Worm (Caenorhabditis elegans): ENCODE data around the gene F17C8.6.

- TF ChIP-seq nhr-90 (tag; optimal IDR thresholded peaks at IDR 0.05) = peak; percentile 60
- no peak for TF ChIP-seq sea-2 (GFP tag; IDR thresholded peaks at IDR 0.05)
- TF ChIP-seq unc-62 (GFP tag; optimal IDR thresholded peaks at IDR 0.05) = no peak
- peak; percentile 91 for TF ChIP-seq K11D2.4 (GFP tag; IDR thresholded peaks at IDR 0.05)
- peak; percentile 93 for TF ChIP-seq madf-6 (GFP tag; IDR thresholded peaks at IDR 0.05)
- TF ChIP-seq ceh-100 (GFP tag; IDR thresholded peaks at IDR 0.05) = peak; percentile 83
Observed at ce11 chrIII:4756983-4757382, 11.1 kb upstream of the F17C8.6 start, which contains the start of gene fbxl-2.
